Fruit fly (Drosophila melanogaster) whole organism, embryonic: ENCODE results near the gene CG2865.

Experiments used
- Ada2b ChIP-seq: fragments of 200-800 bp; sonication (Bioruptor generic); IDR thresholded peaks from 2 replicates; pipeline ENCODE4 v1.3.6; 2022; ENCODE audit warnings: missing biosample characterization, missing genetic modification characterization
- Antp ChIP-seq: fragments of 200-800 bp; sonication (Bioruptor generic); optimal IDR thresholded peaks from 3 replicates; lab custom pipeline; 2016; ENCODE audit warnings: missing biosample characterization, missing genetic modification characterization
- BEAF-32 ChIP-seq: fragments of 200-800 bp; sonication (Bioruptor generic); optimal IDR thresholded peaks from 3 replicates; lab custom pipeline; 2017; ENCODE audit warnings: missing biosample characterization, missing genetic modification characterization, mild to moderate bottlenecking, moderate library complexity, missing genetic modification reagents
- Bgb ChIP-seq: fragments of 200-800 bp; sonication (Bioruptor generic); IDR thresholded peaks from 2 replicates; pipeline ENCODE4 v1.3.6; 2022; ENCODE audit warnings: missing biosample characterization, missing genetic modification characterization; ENCODE audit not compliant: partially characterized antibody
- CG10147 ChIP-seq: fragments of 200-800 bp; sonication (Bioruptor generic); optimal IDR thresholded peaks from 2 replicates; lab custom pipeline; 2019; ENCODE audit warnings: missing biosample characterization, mild to moderate bottlenecking, missing genetic modification characterization, moderate library complexity
- CG10654 ChIP-seq: fragments of 200-800 bp; sonication (Bioruptor generic); optimal IDR thresholded peaks from 2 replicates; lab custom pipeline; 2016; ENCODE audit warnings: missing biosample characterization, missing genetic modification characterization
- CG10979 ChIP-seq: fragments of 200-800 bp; sonication (Bioruptor generic); optimal IDR thresholded peaks from 2 replicates; lab custom pipeline; 2018; ENCODE audit warnings: missing biosample characterization, mild to moderate bottlenecking, missing genetic modification characterization, moderate library complexity
- CG11085 ChIP-seq: fragments of 200-800 bp; sonication (Bioruptor generic); IDR thresholded peaks from 2 replicates; pipeline ENCODE4 v1.3.6; 2022; ENCODE audit warnings: missing biosample characterization, missing genetic modification characterization
- CG11093 ChIP-seq: fragments of 200-800 bp; sonication (Bioruptor generic); IDR thresholded peaks from 3 replicates; pipeline ENCODE4 v1.3.6; 2022; ENCODE audit warnings: missing biosample characterization, missing genetic modification characterization
- CG11247 ChIP-seq: fragments of 200-800 bp; sonication (Bioruptor generic); IDR thresholded peaks from 2 replicates; pipeline ENCODE4 v1.3.6; 2022; ENCODE audit warnings: missing biosample characterization, missing genetic modification characterization
- CG12104 ChIP-seq: fragments of 200-800 bp; sonication (Bioruptor generic); optimal IDR thresholded peaks from 3 replicates; lab custom pipeline; 2016; ENCODE audit warnings: missing biosample characterization, missing genetic modification characterization
- CG14014 ChIP-seq: fragments of 200-800 bp; sonication (Bioruptor generic); IDR thresholded peaks from 2 replicates; pipeline ENCODE4 v1.3.6; 2022; ENCODE audit warnings: missing biosample characterization, missing genetic modification characterization
- CG1603 ChIP-seq: fragments of 200-800 bp; sonication (Bioruptor generic); optimal IDR thresholded peaks from 2 replicates; lab custom pipeline; 2019; ENCODE audit warnings: missing biosample characterization, mild to moderate bottlenecking, missing genetic modification characterization, moderate library complexity
- CG30020 ChIP-seq: fragments of 200-800 bp; optimal IDR thresholded peaks from 2 replicates; lab custom pipeline; 2019; ENCODE audit warnings: missing biosample characterization, mild to moderate bottlenecking, missing genetic modification characterization, moderate library complexity
- CG33557 ChIP-seq: fragments of 200-800 bp; sonication (Bioruptor generic); optimal IDR thresholded peaks from 2 replicates; lab custom pipeline; 2019; ENCODE audit warnings: missing biosample characterization, mild to moderate bottlenecking, missing genetic modification characterization, moderate library complexity
- CG42726 ChIP-seq: fragments of 200-800 bp; sonication (Bioruptor generic); IDR thresholded peaks from 2 replicates; pipeline ENCODE4 v1.3.6; 2022; ENCODE audit warnings: missing biosample characterization, missing genetic modification characterization; ENCODE audit not compliant: partially characterized antibody
- CG4404 ChIP-seq: fragments of 200-800 bp; sonication (Bioruptor generic); IDR thresholded peaks from 2 replicates; pipeline ENCODE4 v1.3.6; 2022; ENCODE audit warnings: missing biosample characterization, missing genetic modification characterization
- CG6813 ChIP-seq: fragments of 200-800 bp; sonication (Bioruptor generic); optimal IDR thresholded peaks from 2 replicates; lab custom pipeline; 2017; ENCODE audit warnings: missing biosample characterization, missing genetic modification characterization, mild to moderate bottlenecking, moderate library complexity, missing genetic modification reagents
- CG7745 ChIP-seq: fragments of 200-800 bp; sonication (Bioruptor generic); optimal IDR thresholded peaks from 2 replicates; lab custom pipeline; 2018; ENCODE audit warnings: missing biosample characterization, mild to moderate bottlenecking, missing genetic modification characterization, moderate library complexity
- CG7839 ChIP-seq: fragments of 200-800 bp; sonication (Bioruptor generic); optimal IDR thresholded peaks from 3 replicates; lab custom pipeline; 2018; ENCODE audit warnings: missing biosample characterization, mild to moderate bottlenecking, missing genetic modification characterization, moderate library complexity
- CG9797 ChIP-seq: fragments of 200-800 bp; sonication (Bioruptor generic); optimal IDR thresholded peaks from 3 replicates; lab custom pipeline; 2018; ENCODE audit warnings: missing biosample characterization, mild to moderate bottlenecking, missing genetic modification characterization
- CrebB ChIP-seq: fragments of 200-800 bp; sonication (Bioruptor generic); optimal IDR thresholded peaks from 3 replicates; lab custom pipeline; 2018; ENCODE audit warnings: missing biosample characterization, mild to moderate bottlenecking, missing genetic modification characterization
- Fer1 ChIP-seq: fragments of 200-800 bp; sonication (Bioruptor generic); optimal IDR thresholded peaks from 2 replicates; lab custom pipeline; 2017; ENCODE audit warnings: missing biosample characterization, mild to moderate bottlenecking, missing genetic modification characterization
- Fer2 ChIP-seq: fragments of 200-800 bp; sonication (Bioruptor generic); optimal IDR thresholded peaks from 2 replicates; lab custom pipeline; 2018; ENCODE audit warnings: missing biosample characterization, mild to moderate bottlenecking, missing genetic modification characterization, moderate library complexity
- HHEX ChIP-seq: fragments of 200-800 bp; sonication (Bioruptor generic); optimal IDR thresholded peaks from 3 replicates; lab custom pipeline; 2017; ENCODE audit warnings: missing biosample characterization, mild to moderate bottlenecking, missing genetic modification characterization, missing genetic modification reagents
- HmgZ ChIP-seq: fragments of 200-800 bp; sonication (Bioruptor generic); optimal IDR thresholded peaks from 2 replicates; lab custom pipeline; 2018; ENCODE audit warnings: missing biosample characterization, mild to moderate bottlenecking, missing genetic modification characterization
- Hsf ChIP-seq: fragments of 200-800 bp; sonication (Bioruptor generic); optimal IDR thresholded peaks from 3 replicates; lab custom pipeline; 2016; ENCODE audit warnings: missing biosample characterization, missing genetic modification characterization
- Lim3 ChIP-seq: fragments of 200-800 bp; sonication (Bioruptor generic); IDR thresholded peaks from 2 replicates; pipeline ENCODE4 v1.3.6; 2022; ENCODE audit warnings: missing biosample characterization, missing genetic modification characterization
- NFAT ChIP-seq: fragments of 200-800 bp; sonication (Bioruptor generic); IDR thresholded peaks from 2 replicates; pipeline ENCODE4 v1.3.6; 2022; ENCODE audit warnings: missing biosample characterization, missing genetic modification characterization
- Oaz ChIP-seq: fragments of 200-800 bp; sonication (Bioruptor generic); IDR thresholded peaks from 2 replicates; pipeline ENCODE4 v1.3.6; 2022; ENCODE audit warnings: missing biosample characterization, missing genetic modification characterization
- Spps ChIP-seq: fragments of 200-800 bp; sonication (Bioruptor generic); optimal IDR thresholded peaks from 2 replicates; lab custom pipeline; 2018; ENCODE audit warnings: missing biosample characterization, mild to moderate bottlenecking, missing genetic modification characterization
- corto ChIP-seq: fragments of 200-800 bp; sonication (Bioruptor generic); optimal IDR thresholded peaks from 2 replicates; lab custom pipeline; 2016; ENCODE audit warnings: missing biosample characterization, mild to moderate bottlenecking, missing genetic modification characterization, moderate library complexity
- crc ChIP-seq: fragments of 200-800 bp; sonication (Bioruptor generic); optimal IDR thresholded peaks from 2 replicates; lab custom pipeline; 2016; ENCODE audit warnings: missing biosample characterization, missing genetic modification characterization
- croc ChIP-seq: fragments of 200-800 bp; sonication (Bioruptor generic); conservative IDR thresholded peaks from 3 replicates; pipeline ENCODE4 v1.3.6; 2022; ENCODE audit warnings: missing biosample characterization, missing genetic modification characterization
- dmrt99B ChIP-seq: fragments of 200-800 bp; sonication (Bioruptor generic); optimal IDR thresholded peaks from 2 replicates; lab custom pipeline; 2018; ENCODE audit warnings: missing biosample characterization, mild to moderate bottlenecking, missing genetic modification characterization, moderate library complexity
- dysf ChIP-seq: fragments of 200-800 bp; sonication (Bioruptor generic); IDR thresholded peaks from 3 replicates; pipeline ENCODE4 v1.3.6; 2022; ENCODE audit warnings: missing biosample characterization, missing genetic modification characterization
- fru ChIP-seq: fragments of >200 bp; optimal IDR thresholded peaks from 2 replicates; lab custom pipeline; 2017
- fu2 ChIP-seq: fragments of 200-800 bp; sonication (Bioruptor generic); optimal IDR thresholded peaks from 2 replicates; lab custom pipeline; 2016; ENCODE audit warnings: missing biosample characterization, missing genetic modification characterization
- gfzf ChIP-seq: fragments of 200-800 bp; sonication (Bioruptor generic); optimal IDR thresholded peaks from 2 replicates; lab custom pipeline; 2016; ENCODE audit warnings: missing biosample characterization, mild to moderate bottlenecking, missing genetic modification characterization, moderate library complexity
- grn ChIP-seq: fragments of 200-800 bp; sonication (Bioruptor generic); optimal IDR thresholded peaks from 3 replicates; lab custom pipeline; 2017; ENCODE audit warnings: missing biosample characterization, missing genetic modification characterization
- gsb ChIP-seq: fragments of 200-800 bp; sonication (Bioruptor generic); IDR thresholded peaks from 2 replicates; pipeline ENCODE4 v1.3.6; 2022; ENCODE audit warnings: missing biosample characterization, missing genetic modification characterization
- h ChIP-seq: fragments of >200 bp; optimal IDR thresholded peaks from 2 replicates; lab custom pipeline; 2017
- jigr1 ChIP-seq: fragments of 200-800 bp; sonication (Bioruptor generic); IDR thresholded peaks from 3 replicates; pipeline ENCODE4 v1.3.6; 2022; ENCODE audit warnings: missing biosample characterization, missing genetic modification characterization
- nom ChIP-seq: fragments of 200-800 bp; sonication (Bioruptor generic); optimal IDR thresholded peaks from 2 replicates; lab custom pipeline; 2017; ENCODE audit warnings: missing biosample characterization, missing genetic modification characterization, mild to moderate bottlenecking, moderate library complexity, missing genetic modification reagents
- phol ChIP-seq: fragments of 200-800 bp; sonication (Bioruptor generic); optimal IDR thresholded peaks from 3 replicates; lab custom pipeline; 2018; ENCODE audit warnings: missing biosample characterization, mild to moderate bottlenecking, missing genetic modification characterization, moderate library complexity
- pnt ChIP-seq: fragments of 200-800 bp; sonication (Bioruptor generic); optimal IDR thresholded peaks from 3 replicates; lab custom pipeline; 2016; ENCODE audit warnings: missing biosample characterization, missing genetic modification characterization
- schlank ChIP-seq: fragments of 200-800 bp; sonication (Bioruptor generic); optimal IDR thresholded peaks from 2 replicates; lab custom pipeline; 2018; ENCODE audit warnings: missing biosample characterization, mild to moderate bottlenecking, missing genetic modification characterization
- sens ChIP-seq: fragments of 200-800 bp; sonication (Bioruptor generic); peaks from one replicate; lab custom pipeline; 2016; ENCODE audit warnings: missing biosample characterization, missing genetic modification characterization
- tup ChIP-seq: fragments of 200-800 bp; sonication (Bioruptor generic); optimal IDR thresholded peaks from 2 replicates; lab custom pipeline; 2016; ENCODE audit warnings: missing biosample characterization, mild to moderate bottlenecking, missing genetic modification characterization, moderate library complexity
- tx ChIP-seq: fragments of 200-800 bp; sonication (Bioruptor generic); optimal IDR thresholded peaks from 2 replicates; lab custom pipeline; 2016; ENCODE audit warnings: missing biosample characterization, missing genetic modification characterization
- wor ChIP-seq: fragments of 200-800 bp; sonication (Bioruptor generic); IDR thresholded peaks from 2 replicates; pipeline ENCODE4 v1.3.6; 2022; ENCODE audit warnings: missing biosample characterization, missing genetic modification characterization
- zen ChIP-seq: fragments of 200-800 bp; sonication (Bioruptor generic); optimal IDR thresholded peaks from 3 replicates; lab custom pipeline; 2018; ENCODE audit warnings: missing biosample characterization, mild to moderate bottlenecking, missing genetic modification characterization, moderate library complexity

CG2865 gene

dm6 chrX:2317347-2317832 lies 24.2 kb upstream of the CG2865 start (continued):
- no peak for TF ChIP-seq zen (tag; lab: Kevin White, UChicago)
- TF ChIP-seq CG14014, result no peak; the same call in 1 of the 2 replicates
- no peak for TF ChIP-seq jigr1 (GFP tag; lab: Robert Waterston, UW)
- no peak for TF ChIP-seq CG1603 (tag; lab: Kevin White, UChicago)
- no peak for TF ChIP-seq pnt (GFP tag; lab: Kevin White, UChicago)
- no peak for TF ChIP-seq tx (GFP tag; lab: Kevin White, UChicago)
- TF ChIP-seq Ada2b (GFP tag; lab: Robert Waterston, UW), result no peak
- TF ChIP-seq NFAT (GFP tag; lab: Robert Waterston, UW), result no peak
- no peak for TF ChIP-seq CG10979 (tag; lab: Kevin White, UChicago)
- 0 out of 2 replicates have a peak, but pooled peaks have one; percentile 21 for TF ChIP-seq CG42726 (GFP tag; lab: Robert Waterston, UW)
- TF ChIP-seq corto (GFP tag; lab: Kevin White, UChicago), result no peak
- no peak for TF ChIP-seq CG10147 (GFP tag; lab: Kevin White, UChicago)
- no peak for TF ChIP-seq CG11247 (GFP tag; lab: Robert Waterston, UW)
- TF ChIP-seq schlank, result no peak
- TF ChIP-seq CG33557 (GFP tag; lab: Kevin White, UChicago), result no peak
- TF ChIP-seq dmrt99B (tag; lab: Kevin White, UChicago), result no peak
- no peak for TF ChIP-seq Spps (tag; lab: Kevin White, UChicago)
- no peak for TF ChIP-seq Oaz (GFP tag; lab: Robert Waterston, UW)
- peak; percentile 36 for TF ChIP-seq HmgZ
- TF ChIP-seq dysf (GFP tag; lab: Robert Waterston, UW), result no peak; the same call in 2 of the 3 replicates
- no peak for TF ChIP-seq CG10654 (GFP tag; lab: Kevin White, UChicago)
- TF ChIP-seq nom (GFP tag; lab: Kevin White, UChicago), result peak; percentile 57
- TF ChIP-seq gfzf (GFP tag; lab: Kevin White, UChicago), result no peak
- TF ChIP-seq CG6813, result peak; percentile 22
- no peak for TF ChIP-seq Bgb (GFP tag; lab: Robert Waterston, UW)
- no peak for TF ChIP-seq fru (lab: Kevin White, UChicago)
- no peak for TF ChIP-seq HHEX (GFP tag; lab: Kevin White, UChicago)
- TF ChIP-seq gsb (GFP tag; lab: Robert Waterston, UW), result no peak
- TF ChIP-seq grn (GFP tag; lab: Kevin White, UChicago), result peak; percentile 59
- TF ChIP-seq CG11085 (GFP tag; lab: Robert Waterston, UW), result no peak
- TF ChIP-seq tup (GFP tag; lab: Kevin White, UChicago), result no peak
- no peak for TF ChIP-seq BEAF-32 (GFP tag; lab: Kevin White, UChicago)
- TF ChIP-seq Fer1 (GFP tag; lab: Kevin White, UChicago), result peak; percentile 13
- TF ChIP-seq h (lab: Kevin White, UChicago), result no peak
- TF ChIP-seq croc (GFP tag; lab: Robert Waterston, UW), result no peak
- no peak for TF ChIP-seq CG7839 (tag; lab: Kevin White, UChicago)
- TF ChIP-seq Fer2, result no peak
- no peak for TF ChIP-seq CG30020 (tag; lab: Kevin White, UChicago)
- no peak for TF ChIP-seq Lim3
- no peak for TF ChIP-seq CrebB (tag; lab: Kevin White, UChicago)
- TF ChIP-seq CG12104 (GFP tag; lab: Kevin White, UChicago), result no peak
- TF ChIP-seq CG9797 (GFP tag; lab: Kevin White, UChicago), result no peak
- no peak for TF ChIP-seq wor (GFP tag; lab: Robert Waterston, UW)
- TF ChIP-seq CG7745 (tag; lab: Kevin White, UChicago), result no peak
- TF ChIP-seq phol (tag; lab: Kevin White, UChicago), result no peak
- TF ChIP-seq Antp (GFP tag; lab: Kevin White, UChicago), result no peak
- TF ChIP-seq crc, result no peak
- TF ChIP-seq fu2 (GFP tag; lab: Kevin White, UChicago), result no peak
- no peak for TF ChIP-seq Hsf (GFP tag; lab: Kevin White, UChicago)
- no peak for TF ChIP-seq CG4404
- TF ChIP-seq CG11093 (GFP tag; lab: Robert Waterston, UW), result no peak
- TF ChIP-seq sens (GFP tag; lab: Kevin White, UChicago), result peak; percentile 74
